Fruit fly (Drosophila melanogaster) whole organism, embryonic: ENCODE data around the gene CG11279.
A peak's percentile ranks its signal among the peaks of the same experiment; 100 is the strongest.

Experiments used
- Awh ChIP-seq: fragments of 200-800 bp; sonication (Bioruptor generic); IDR thresholded peaks from 2 replicates; pipeline ENCODE4, ENCODE4 v1.3.6; 2022; ENCODE audit warnings: missing biosample characterization, missing genetic modification characterization
- CG10654 ChIP-seq: fragments of 200-800 bp; sonication (Bioruptor generic); optimal IDR thresholded peaks from 2 replicates; lab custom pipeline; 2016; ENCODE audit warnings: missing biosample characterization, missing genetic modification characterization
- CG15479 ChIP-seq: fragments of 200-800 bp; sonication (Bioruptor generic); optimal IDR thresholded peaks from 3 replicates; lab custom pipeline; 2019; ENCODE audit warnings: missing biosample characterization, mild to moderate bottlenecking, missing genetic modification characterization, moderate library complexity
- CG15514 ChIP-seq: fragments of 200-800 bp; sonication (Bioruptor generic); optimal IDR thresholded peaks from 3 replicates; lab custom pipeline; 2017; ENCODE audit warnings: missing biosample characterization, missing genetic modification characterization, mild to moderate bottlenecking, moderate library complexity, missing genetic modification reagents
- CG18599 ChIP-seq: fragments of 200-800 bp; sonication (Bioruptor generic); optimal IDR thresholded peaks from 3 replicates; lab custom pipeline; 2017; ENCODE audit warnings: missing biosample characterization, missing genetic modification characterization, mild to moderate bottlenecking, moderate library complexity, missing genetic modification reagents
- CG2199 ChIP-seq: fragments of 200-800 bp; sonication (Bioruptor generic); IDR thresholded peaks from 3 replicates; pipeline ENCODE4 v1.3.6; 2022; ENCODE audit warnings: missing biosample characterization, missing genetic modification characterization
- CG4360 ChIP-seq: fragments of 200-800 bp; sonication (Bioruptor generic); IDR thresholded peaks from 2 replicates; pipeline ENCODE4 v1.3.6; 2022; ENCODE audit warnings: missing biosample characterization, missing genetic modification characterization
- CG7271 ChIP-seq: fragments of 200-800 bp; sonication (Bioruptor generic); optimal IDR thresholded peaks from 2 replicates; lab custom pipeline; 2018; ENCODE audit warnings: missing biosample characterization, mild to moderate bottlenecking, missing genetic modification characterization, moderate library complexity
- CG7745 ChIP-seq: fragments of 200-800 bp; sonication (Bioruptor generic); optimal IDR thresholded peaks from 2 replicates; lab custom pipeline; 2018; ENCODE audit warnings: missing biosample characterization, mild to moderate bottlenecking, missing genetic modification characterization, moderate library complexity
- CG8478 ChIP-seq: fragments of >200 bp; optimal IDR thresholded peaks from 2 replicates; lab custom pipeline; 2018
- CG8924 ChIP-seq: fragments of 200-800 bp; optimal IDR thresholded peaks from 3 replicates; lab custom pipeline; 2019; ENCODE audit warnings: missing biosample characterization, mild to moderate bottlenecking, missing genetic modification characterization, moderate library complexity
- CkIIα-i1 ChIP-seq: fragments of 200-800 bp; sonication (Bioruptor generic); IDR thresholded peaks from 2 replicates; pipeline ENCODE4 v1.3.6; 2022; ENCODE audit warnings: missing biosample characterization, missing genetic modification characterization
- D ChIP-seq, 2 experiments: fragments of 200-800 bp in 1 of 2; fragments of >200 bp in 1 of 2; sonication (Bioruptor generic) in 1 of 2; optimal IDR thresholded peaks; 2 replicates in 1 of 2; 3 replicates in 1 of 2; lab custom pipeline; 2017; ENCODE audit warnings: mild to moderate bottlenecking in 1 of 2, missing biosample characterization in 1 of 2, missing genetic modification characterization in 1 of 2, missing genetic modification reagents in 1 of 2
- Doc3 ChIP-seq: fragments of 200-800 bp; sonication (Bioruptor generic); IDR thresholded peaks from 3 replicates; pipeline ENCODE4 v1.3.6; 2022; ENCODE audit warnings: missing biosample characterization, missing genetic modification characterization; ENCODE audit not compliant: partially characterized antibody
- E2f2 ChIP-seq: fragments of 200-800 bp; sonication (Bioruptor generic); IDR thresholded peaks from 2 replicates; pipeline ENCODE4 v1.3.6; 2022; ENCODE audit warnings: missing biosample characterization, missing genetic modification characterization
- Elba2 ChIP-seq: fragments of 200-800 bp; sonication (Bioruptor generic); optimal IDR thresholded peaks from 3 replicates; lab custom pipeline; 2016; ENCODE audit warnings: missing biosample characterization, missing genetic modification characterization
- Ets65A ChIP-seq: fragments of 200-800 bp; sonication (Bioruptor generic); peaks from one replicate; lab custom pipeline; 2016; ENCODE audit warnings: missing biosample characterization, missing genetic modification characterization
- Gsc ChIP-seq: fragments of 200-800 bp; sonication (Bioruptor generic); IDR thresholded peaks from 2 replicates; pipeline ENCODE4 v1.3.6; 2022; ENCODE audit warnings: missing biosample characterization, missing genetic modification characterization
- Hey ChIP-seq: fragments of 200-800 bp; sonication (Bioruptor generic); optimal IDR thresholded peaks from 3 replicates; lab custom pipeline; 2018; ENCODE audit warnings: missing biosample characterization, mild to moderate bottlenecking, missing genetic modification characterization
- Kr ChIP-seq: fragments of 200-800 bp; sonication (Bioruptor generic); optimal IDR thresholded peaks from 2 replicates; lab custom pipeline; 2017; ENCODE audit warnings: missing biosample characterization, mild to moderate bottlenecking, missing genetic modification characterization
- MESR4 ChIP-seq: fragments of 200-800 bp; sonication (Bioruptor generic); optimal IDR thresholded peaks from 2 replicates; lab custom pipeline; 2018; ENCODE audit warnings: missing biosample characterization, mild to moderate bottlenecking, missing genetic modification characterization, moderate library complexity
- Meics ChIP-seq: fragments of 200-800 bp; sonication (Bioruptor generic); optimal IDR thresholded peaks from 2 replicates; lab custom pipeline; 2017; ENCODE audit warnings: missing biosample characterization, mild to moderate bottlenecking, missing genetic modification characterization
- Nf-YA ChIP-seq: fragments of 200-800 bp; sonication (Bioruptor generic); IDR thresholded peaks from 2 replicates; pipeline ENCODE4 v1.3.6; 2022; ENCODE audit warnings: missing biosample characterization, missing genetic modification characterization
- Sry-β ChIP-seq: fragments of 200-800 bp; sonication (Bioruptor generic); optimal IDR thresholded peaks from 2 replicates; lab custom pipeline; 2018; ENCODE audit warnings: missing biosample characterization, mild to moderate bottlenecking, missing genetic modification characterization, moderate library complexity
- Xrp1 ChIP-seq: fragments of 200-800 bp; sonication (Bioruptor generic); IDR thresholded peaks from 2 replicates; pipeline ENCODE4 v1.3.6; 2022; ENCODE audit warnings: missing biosample characterization, missing genetic modification characterization
- ac ChIP-seq: fragments of 200-800 bp; sonication (Bioruptor generic); optimal IDR thresholded peaks from 3 replicates; lab custom pipeline; 2017; ENCODE audit warnings: missing biosample characterization, mild to moderate bottlenecking, missing genetic modification characterization
- az2 ChIP-seq: fragments of 200-800 bp; sonication (Bioruptor generic); optimal IDR thresholded peaks from 3 replicates; lab custom pipeline; 2016; ENCODE audit warnings: missing biosample characterization, missing genetic modification characterization
- cad ChIP-seq: fragments of >200 bp; optimal IDR thresholded peaks from 2 replicates; lab custom pipeline; 2017; ENCODE audit warnings: missing biosample characterization, missing genetic modification characterization
- corto ChIP-seq: fragments of 200-800 bp; sonication (Bioruptor generic); optimal IDR thresholded peaks from 2 replicates; lab custom pipeline; 2016; ENCODE audit warnings: missing biosample characterization, mild to moderate bottlenecking, missing genetic modification characterization, moderate library complexity
- dmrt99B ChIP-seq: fragments of 200-800 bp; sonication (Bioruptor generic); optimal IDR thresholded peaks from 2 replicates; lab custom pipeline; 2018; ENCODE audit warnings: missing biosample characterization, mild to moderate bottlenecking, missing genetic modification characterization, moderate library complexity
- emc ChIP-seq: fragments of 200-800 bp; sonication (Bioruptor generic); optimal IDR thresholded peaks from 2 replicates; lab custom pipeline; 2016; ENCODE audit warnings: missing biosample characterization, missing genetic modification characterization
- en ChIP-seq: fragments of 200-800 bp; sonication (Bioruptor generic); optimal IDR thresholded peaks from 2 replicates; lab custom pipeline; 2016; ENCODE audit warnings: missing biosample characterization, missing genetic modification characterization
- gcm ChIP-seq: fragments of 200-800 bp; sonication (Bioruptor generic); optimal IDR thresholded peaks from 2 replicates; lab custom pipeline; 2019; ENCODE audit warnings: missing biosample characterization, mild to moderate bottlenecking, missing genetic modification characterization, moderate library complexity
- grau ChIP-seq: fragments of 200-800 bp; optimal IDR thresholded peaks from 3 replicates; lab custom pipeline; 2019; ENCODE audit warnings: missing biosample characterization, mild to moderate bottlenecking, missing genetic modification characterization, moderate library complexity
- ken ChIP-seq: fragments of 200-800 bp; sonication (Bioruptor generic); IDR thresholded peaks from 3 replicates; pipeline ENCODE4 v1.3.6; 2022; ENCODE audit warnings: missing biosample characterization, missing genetic modification characterization
- kni ChIP-seq: fragments of 200-800 bp; sonication (Bioruptor generic); optimal IDR thresholded peaks from 3 replicates; lab custom pipeline; 2017; ENCODE audit warnings: mild to moderate bottlenecking, missing biosample characterization, missing genetic modification reagents, missing genetic modification characterization
- mirr ChIP-seq: fragments of 200-800 bp; sonication (Bioruptor generic); optimal IDR thresholded peaks from 3 replicates; lab custom pipeline; 2018; ENCODE audit warnings: missing biosample characterization, mild to moderate bottlenecking, missing genetic modification characterization
- nerfin-2 ChIP-seq: fragments of 200-800 bp; sonication (Bioruptor generic); IDR thresholded peaks from 2 replicates; pipeline ENCODE4 v1.3.6; 2022; ENCODE audit warnings: missing biosample characterization, missing genetic modification characterization; ENCODE audit not compliant: partially characterized antibody
- pita ChIP-seq: fragments of 200-800 bp; sonication (Bioruptor generic); optimal IDR thresholded peaks from 2 replicates; lab custom pipeline; 2017; ENCODE audit warnings: missing biosample characterization, mild to moderate bottlenecking, missing genetic modification characterization
- pros ChIP-seq: fragments of 200-800 bp; sonication (Bioruptor generic); optimal IDR thresholded peaks from 3 replicates; lab custom pipeline; 2019; ENCODE audit warnings: missing biosample characterization, mild to moderate bottlenecking, missing genetic modification characterization, moderate library complexity
- sens ChIP-seq: fragments of 200-800 bp; sonication (Bioruptor generic); peaks from one replicate; lab custom pipeline; 2016; ENCODE audit warnings: missing biosample characterization, missing genetic modification characterization
- sqz ChIP-seq: fragments of 200-800 bp; sonication (Bioruptor generic); optimal IDR thresholded peaks from 3 replicates; lab custom pipeline; 2018; ENCODE audit warnings: missing biosample characterization, mild to moderate bottlenecking, missing genetic modification characterization
- sr ChIP-seq: fragments of 200-800 bp; sonication (Bioruptor generic); IDR thresholded peaks from 3 replicates; pipeline ENCODE4 v1.3.6; 2022; ENCODE audit warnings: missing biosample characterization, missing genetic modification characterization
- tll ChIP-seq, 2 experiments: fragments of 200-800 bp in 1 of 2; fragments of >200 bp in 1 of 2; sonication (Bioruptor generic) in 1 of 2; optimal IDR thresholded peaks; 2 replicates each; lab custom pipeline; 2017 to 2019; ENCODE audit warnings: missing biosample characterization in 2 of 2, missing genetic modification characterization in 2 of 2, mild to moderate bottlenecking in 1 of 2, moderate library complexity in 1 of 2
- trh ChIP-seq: fragments of 200-800 bp; sonication (Bioruptor generic); optimal IDR thresholded peaks from 2 replicates; lab custom pipeline; 2016; ENCODE audit warnings: missing biosample characterization, missing genetic modification characterization
- zen ChIP-seq: fragments of 200-800 bp; sonication (Bioruptor generic); optimal IDR thresholded peaks from 3 replicates; lab custom pipeline; 2018; ENCODE audit warnings: missing biosample characterization, mild to moderate bottlenecking, missing genetic modification characterization, moderate library complexity

CG11279 gene

dm6 chr3L:13068293-13068692 lies 21.5 kb downstream of the CG11279 start (continued):
- TF ChIP-seq trh (GFP tag; lab: Kevin White, UChicago) (no peak), dmrt99B (no peak)

- TF ChIP-seq Ets65A (GFP tag; lab: Kevin White, UChicago) (peak; percentile 51), Kr (GFP tag; lab: Kevin White, UChicago) (peak; percentile 78), CG15514 (GFP tag; lab: Kevin White, UChicago) (no peak), ken (GFP tag; lab: Robert Waterston, UW) (0 out of 3 replicates have a peak, but pooled peaks have one; percentile 8), az2 (GFP tag; lab: Kevin White, UChicago) (no peak), kni (GFP tag; lab: Kevin White, UChicago) (peak; percentile 79), gcm (GFP tag; lab: Kevin White, UChicago) (peak; percentile 13), CG7271 (no peak), ac (peak; percentile 75), tll (GFP tag; optimal IDR thresholded peaks at IDR 0.05; lab: Kevin White, UChicago) (peak in 1 of 2 experiments; percentile 95), corto (GFP tag; lab: Kevin White, UChicago) (peak; percentile 51), sqz (peak; percentile 31), pita (GFP tag; lab: Kevin White, UChicago) (no peak), zen (tag; lab: Kevin White, UChicago) (peak; percentile 68), pros (GFP tag; lab: Kevin White, UChicago) (no peak), Xrp1 (GFP tag; lab: Robert Waterston, UW) (no peak), CG2199 (peak; percentile 78; the same call in 1 of the 3 replicates)
Measured at dm6 chr3L:13074084-13074624, 27.4 kb downstream of the CG11279 start.

- no peak for TF ChIP-seq emc (GFP tag; lab: Kevin White, UChicago)
- TF ChIP-seq Elba2 (GFP tag; lab: Kevin White, UChicago): peak; percentile 68
- peak; percentile 29 for TF ChIP-seq CG15479 (GFP tag; lab: Kevin White, UChicago)
- TF ChIP-seq Awh (GFP tag; lab: Robert Waterston, UW): no peak
- TF ChIP-seq tll (GFP tag; optimal IDR thresholded peaks at IDR 0.05; lab: Kevin White, UChicago): peak in 1 of 2 experiments; percentile 82
- peak; percentile 10 for TF ChIP-seq Ets65A (GFP tag; lab: Kevin White, UChicago)
- no peak for TF ChIP-seq Gsc
- TF ChIP-seq CG4360 (GFP tag; lab: Robert Waterston, UW): peak; percentile 29; the same call in 1 of the 2 replicates
- TF ChIP-seq cad: peak; percentile 32
- TF ChIP-seq E2f2: no peak
- no peak for TF ChIP-seq Sry-β (GFP tag; lab: Kevin White, UChicago)
- TF ChIP-seq D (optimal IDR thresholded peaks at IDR 0.05; lab: Kevin White, UChicago): peak; percentile 96
- TF ChIP-seq D (GFP tag; optimal IDR thresholded peaks at IDR 0.05; lab: Kevin White, UChicago): no peak
Measured at dm6 chr3L:13077326-13077725, 30.5 kb downstream of the CG11279 start.

dm6 chr3L:13080418-13080817 lies 33.6 kb downstream of the CG11279 start:
- TF ChIP-seq CG7745: no peak
- TF ChIP-seq nerfin-2 (GFP tag; lab: Robert Waterston, UW): no peak
- no peak for TF ChIP-seq MESR4 (GFP tag; lab: Kevin White, UChicago)
- TF ChIP-seq sr (GFP tag; lab: Robert Waterston, UW): no peak
- no peak for TF ChIP-seq CkIIα-i1 (GFP tag; lab: Robert Waterston, UW)
- TF ChIP-seq sens (GFP tag; lab: Kevin White, UChicago): peak; percentile 75
- no peak for TF ChIP-seq CG10654
- TF ChIP-seq Doc3 (GFP tag; lab: Robert Waterston, UW): no peak
- TF ChIP-seq en (GFP tag; lab: Kevin White, UChicago): no peak
- TF ChIP-seq Ets65A (GFP tag; lab: Kevin White, UChicago): peak; percentile 60
- no peak for TF ChIP-seq grau (tag; lab: Kevin White, UChicago)
- no peak for TF ChIP-seq mirr (GFP tag; lab: Kevin White, UChicago)
- no peak for TF ChIP-seq CG8924 (tag; lab: Kevin White, UChicago)
- TF ChIP-seq Meics (GFP tag; lab: Kevin White, UChicago): no peak
- TF ChIP-seq Nf-YA (GFP tag; lab: Robert Waterston, UW): no peak
- peak; percentile 1 for TF ChIP-seq CG18599 (GFP tag; lab: Kevin White, UChicago)
- peak; percentile 41 for TF ChIP-seq CG8478 (lab: Kevin White, UChicago)
- TF ChIP-seq Hey (tag; lab: Kevin White, UChicago): no peak
